Worm (Caenorhabditis elegans): ENCODE data around the gene C45H4.21.

C45H4.21 gene

ce11 chrV:2149432-2149831 is at the start of gene C45H4.21:
TSS of gene C45H4.21 (minus strand) at chrV:2149532.
- no peak for TF ChIP-seq dao-5 (tag; optimal IDR thresholded peaks at IDR 0.05)
- TF ChIP-seq him-1 (tag; optimal IDR thresholded peaks at IDR 0.05): no peak
- TF ChIP-seq W03F9.2 (tag; optimal IDR thresholded peaks at IDR 0.05): no peak

- no peak for TF ChIP-seq dao-5 (tag; optimal IDR thresholded peaks at IDR 0.05)
- no peak for TF ChIP-seq W03F9.2 (tag; optimal IDR thresholded peaks at IDR 0.05)
- TF ChIP-seq him-1 (tag; optimal IDR thresholded peaks at IDR 0.05): no peak
Observed at ce11 chrV:2192117-2192516, 42.8 kb upstream of the C45H4.21 start, which contains the start of gene nhr-13. TSS of gene nhr-13 (plus strand) at chrV:2192485.

ce11 chrV:2191122-2191521 is 41.8 kb upstream of the C45H4.21 start, which contains the start of gene srbc-42:
TSS of gene srbc-42 (minus strand) at chrV:2191222.
- no peak for TF ChIP-seq W03F9.2 (tag; optimal IDR thresholded peaks at IDR 0.05)

- no peak for TF ChIP-seq W03F9.2 (tag; optimal IDR thresholded peaks at IDR 0.05)
- no peak for TF ChIP-seq dao-5 (tag; optimal IDR thresholded peaks at IDR 0.05)
- no peak for TF ChIP-seq him-1 (tag; optimal IDR thresholded peaks at IDR 0.05)
Observed at ce11 chrV:2190383-2190782, 41.1 kb upstream of the C45H4.21 start.

- no peak for TF ChIP-seq him-1 (tag; optimal IDR thresholded peaks at IDR 0.05)
- no peak for TF ChIP-seq dao-5 (tag; optimal IDR thresholded peaks at IDR 0.05)
- no peak for TF ChIP-seq W03F9.2 (tag; optimal IDR thresholded peaks at IDR 0.05)
Observed at ce11 chrV:2187864-2188345, 38.6 kb upstream of the C45H4.21 start, which contains the start of gene Y5H2B.3. TSS of gene Y5H2B.3 (plus strand) at chrV:2188295.

- TF ChIP-seq W03F9.2 (tag; optimal IDR thresholded peaks at IDR 0.05): no peak
- no peak for TF ChIP-seq dao-5 (tag; optimal IDR thresholded peaks at IDR 0.05)
- TF ChIP-seq him-1 (tag; optimal IDR thresholded peaks at IDR 0.05): no peak
Observed at ce11 chrV:2185486-2185885, 36.2 kb upstream of the C45H4.21 start.

- TF ChIP-seq dao-5 (tag; optimal IDR thresholded peaks at IDR 0.05) (no peak), him-1 (tag; optimal IDR thresholded peaks at IDR 0.05) (no peak), W03F9.2 (tag; optimal IDR thresholded peaks at IDR 0.05) (no peak)
Observed at ce11 chrV:2183162-2183561, 33.8 kb upstream of the C45H4.21 start, which contains the start of gene cyp-33C2. TSS of gene cyp-33C2 (plus strand) at chrV:2183488.

- TF ChIP-seq W03F9.2 (tag; optimal IDR thresholded peaks at IDR 0.05) (no peak), him-1 (tag; optimal IDR thresholded peaks at IDR 0.05) (no peak), dao-5 (tag; optimal IDR thresholded peaks at IDR 0.05) (no peak)
Observed at ce11 chrV:2181738-2182137, 32.4 kb upstream of the C45H4.21 start, which contains the start of gene srbc-16. TSS of gene srbc-16 (plus strand) at chrV:2182038.

ce11 chrV:2179214-2179613 is 29.9 kb upstream of the C45H4.21 start, which contains the start of gene cyp-33C1:
TSS of gene cyp-33C1 (plus strand) at chrV:2179514.
- TF ChIP-seq W03F9.2 (tag; optimal IDR thresholded peaks at IDR 0.05) (no peak), dao-5 (tag; optimal IDR thresholded peaks at IDR 0.05) (no peak), him-1 (tag; optimal IDR thresholded peaks at IDR 0.05) (no peak)

ce11 chrV:2177307-2177764 is 28.0 kb upstream of the C45H4.21 start, which contains the start of gene srbc-17:
TSS of gene srbc-17 (plus strand) at chrV:2177714.
- TF ChIP-seq dao-5 (tag; optimal IDR thresholded peaks at IDR 0.05): no peak
- TF ChIP-seq W03F9.2 (tag; optimal IDR thresholded peaks at IDR 0.05): no peak
- no peak for TF ChIP-seq him-1 (tag; optimal IDR thresholded peaks at IDR 0.05)

ce11 chrV:2175242-2175641 is 25.9 kb upstream of the C45H4.21 start, which contains the start of gene C45H4.18:
TSS of gene C45H4.18 (plus strand) at chrV:2175542.
- TF ChIP-seq W03F9.2 (tag; optimal IDR thresholded peaks at IDR 0.05) (no peak), him-1 (tag; optimal IDR thresholded peaks at IDR 0.05) (no peak), dao-5 (tag; optimal IDR thresholded peaks at IDR 0.05) (no peak)

- TF ChIP-seq dao-5 (tag; optimal IDR thresholded peaks at IDR 0.05) (no peak), W03F9.2 (tag; optimal IDR thresholded peaks at IDR 0.05) (no peak), him-1 (tag; optimal IDR thresholded peaks at IDR 0.05) (no peak)
Observed at ce11 chrV:2174465-2174864, 25.1 kb upstream of the C45H4.21 start.

- TF ChIP-seq him-1 (tag; optimal IDR thresholded peaks at IDR 0.05) (no peak), dao-5 (tag; optimal IDR thresholded peaks at IDR 0.05) (no peak), W03F9.2 (tag; optimal IDR thresholded peaks at IDR 0.05) (no peak)
Observed at ce11 chrV:2166679-2167078, 17.3 kb upstream of the C45H4.21 start, which contains the start of gene srbc-19. TSS of gene srbc-19 (minus strand) at chrV:2166779.

ce11 chrV:2163735-2164134 is 14.4 kb upstream of the C45H4.21 start, which contains the start of gene str-255:
TSS of gene str-255 (minus strand) at chrV:2163835.
- TF ChIP-seq him-1 (tag; optimal IDR thresholded peaks at IDR 0.05): no peak

ce11 chrV:2159331-2159730 is 10.0 kb upstream of the C45H4.21 start, which contains the start of gene C45H4.14:
TSS of gene C45H4.14 (minus strand) at chrV:2159431.
- no peak for TF ChIP-seq W03F9.2 (tag; optimal IDR thresholded peaks at IDR 0.05)
- TF ChIP-seq dao-5 (tag; optimal IDR thresholded peaks at IDR 0.05): no peak
- TF ChIP-seq him-1 (tag; optimal IDR thresholded peaks at IDR 0.05): no peak

Data from whole organism, L4/young adult.